Worm (Caenorhabditis elegans): ENCODE data around the gene R02F2.4.

Gene R02F2.4

DNA sequence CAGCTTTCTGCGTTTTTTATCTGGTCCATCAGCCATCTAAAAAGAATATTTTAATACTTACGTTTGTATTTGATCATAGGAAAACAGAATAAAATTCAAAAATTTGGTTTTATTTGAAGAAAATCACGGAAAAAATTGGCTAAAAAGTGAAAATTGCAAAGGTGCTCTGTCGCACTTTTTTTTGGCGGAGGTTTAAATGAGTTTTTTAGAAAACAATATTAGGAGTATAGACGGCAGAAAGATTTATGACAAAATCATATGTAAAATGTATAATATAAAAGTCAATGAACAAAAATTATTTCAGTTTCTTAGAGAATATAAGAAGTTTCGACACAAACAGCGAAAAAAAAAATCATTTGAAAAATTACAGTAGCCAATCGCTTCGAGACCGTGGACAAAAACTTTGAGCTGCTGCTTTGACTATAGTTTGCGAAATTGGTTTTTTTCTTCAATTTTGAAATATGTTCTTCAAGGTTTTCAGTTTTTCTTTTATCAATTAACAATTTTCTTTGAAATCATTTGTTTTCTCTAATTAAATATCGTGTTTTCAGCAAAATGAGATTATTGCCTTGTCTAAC, at the start of gene R02F2.4, which contains the start of gene R02F2.7:
R02F2.4 (plus strand) TSS at position 552 of the 578 bp plus-strand sequence.
R02F2.7 (minus strand) TSS at position 36 of the 578 bp plus-strand sequence.
- peak; percentile 25 for TF ChIP-seq C34F6.9 (tag; optimal IDR thresholded peaks at IDR 0.05)
- TF ChIP-seq gmeb-1 (tag; optimal IDR thresholded peaks at IDR 0.05), result peak; percentile 87
- TF ChIP-seq unc-55 (GFP tag; optimal IDR thresholded peaks at IDR 0.05), result peak; percentile 49
- no peak for TF ChIP-seq nhr-23 (tag; optimal IDR thresholded peaks at IDR 0.05)
- peak in 1 of 2 experiments; percentile 34 for TF ChIP-seq lsy-2 (tag; optimal IDR thresholded peaks at IDR 0.05)
- no peak for TF ChIP-seq egl-27 (tag; optimal IDR thresholded peaks at IDR 0.05)
- no peak for TF ChIP-seq mbf-1 (tag; optimal IDR thresholded peaks at IDR 0.05)

- no peak for TF ChIP-seq nhr-77 (tag; optimal IDR thresholded peaks at IDR 0.05)
- no peak for TF ChIP-seq blmp-1 (tag; optimal IDR thresholded peaks at IDR 0.05; ENCODE audit: insufficient read depth)
- TF ChIP-seq mab-5 (tag; optimal IDR thresholded peaks at IDR 0.05), result no peak
- no peak for TF ChIP-seq lin-11 (tag; optimal IDR thresholded peaks at IDR 0.05)
- no peak for TF ChIP-seq ztf-11 (tag; optimal IDR thresholded peaks at IDR 0.05)
- TF ChIP-seq ceh-16 (tag; optimal IDR thresholded peaks at IDR 0.05), result no peak
- TF ChIP-seq Y55F3AM.14 (GFP tag; optimal IDR thresholded peaks at IDR 0.05), result no peak
- TF ChIP-seq elt-1 (tag; optimal IDR thresholded peaks at IDR 0.05), result no peak
- no peak for TF ChIP-seq lsy-2 (tag; optimal IDR thresholded peaks at IDR 0.05)
- TF ChIP-seq elt-3 (tag; optimal IDR thresholded peaks at IDR 0.05), result no peak
- no peak for TF ChIP-seq unc-62 (GFP tag; optimal IDR thresholded peaks at IDR 0.05)
- no peak for TF ChIP-seq unc-55 (GFP tag; optimal IDR thresholded peaks at IDR 0.05)
- TF ChIP-seq mdl-1 (tag; optimal IDR thresholded peaks at IDR 0.05), result no peak
- TF ChIP-seq ztf-4 (tag; optimal IDR thresholded peaks at IDR 0.05), result no peak
- no peak for TF ChIP-seq ceh-82 (tag; optimal IDR thresholded peaks at IDR 0.05)
- no peak for TF ChIP-seq zag-1 (tag; optimal IDR thresholded peaks at IDR 0.05)
- no peak for TF ChIP-seq snpc-4 (tag; optimal IDR thresholded peaks at IDR 0.05)
Measured at ce11 chrIII:5436306-5436705, 47.8 kb upstream of the R02F2.4 start.

- TF ChIP-seq nhr-23 (tag; optimal IDR thresholded peaks at IDR 0.05) (no peak), dmd-4 (tag; optimal IDR thresholded peaks at IDR 0.05) (no peak), fos-1 (tag; optimal IDR thresholded peaks at IDR 0.05) (peak; percentile 35)
Measured at ce11 chrIII:5438064-5438463, 46.0 kb upstream of the R02F2.4 start.

DNA sequence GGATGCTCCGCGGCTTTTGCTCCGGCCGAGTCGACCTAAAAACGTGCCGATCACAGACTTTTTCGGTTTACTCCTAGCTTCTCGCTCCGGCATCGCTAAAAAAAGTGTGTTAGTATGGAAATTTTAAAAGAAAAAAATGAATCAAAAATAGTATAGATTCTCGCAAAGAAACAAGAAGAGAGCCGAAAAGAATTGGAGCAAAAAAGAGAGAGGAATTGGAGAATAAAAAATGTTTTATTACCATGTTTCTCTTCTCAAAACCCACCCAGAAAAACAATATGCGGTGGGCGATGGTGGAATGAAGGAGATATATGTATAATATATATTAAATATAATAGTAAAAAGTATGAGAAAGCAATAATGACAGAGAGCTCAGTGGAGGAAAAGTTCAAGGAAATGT, 43.5 kb upstream of the R02F2.4 start, which contains the start of gene W03A5.6:
W03A5.6 (minus strand) TSS at position 101 of the 400 bp plus-strand sequence.
- no peak for TF ChIP-seq ztf-4 (tag; optimal IDR thresholded peaks at IDR 0.05)
- TF ChIP-seq ama-1 (optimal IDR thresholded peaks at IDR 0.05), result no peak
- TF ChIP-seq nhr-25 (tag; optimal IDR thresholded peaks at IDR 0.05), result no peak
- no peak for TF ChIP-seq gmeb-1 (tag; optimal IDR thresholded peaks at IDR 0.05)
- TF ChIP-seq unc-55 (GFP tag; optimal IDR thresholded peaks at IDR 0.05), result no peak
- TF ChIP-seq fos-1 (tag; optimal IDR thresholded peaks at IDR 0.05), result no peak
- TF ChIP-seq alr-1 (tag; optimal IDR thresholded peaks at IDR 0.05), result no peak
- no peak for TF ChIP-seq Y55F3AM.14 (GFP tag; optimal IDR thresholded peaks at IDR 0.05)
- TF ChIP-seq snpc-4 (tag; optimal IDR thresholded peaks at IDR 0.05), result no peak
- no peak for TF ChIP-seq mdl-1 (tag; optimal IDR thresholded peaks at IDR 0.05)
- TF ChIP-seq nhr-237 (tag; optimal IDR thresholded peaks at IDR 0.05), result no peak
- no peak for TF ChIP-seq nhr-23 (tag; optimal IDR thresholded peaks at IDR 0.05)
- TF ChIP-seq nhr-77 (tag; optimal IDR thresholded peaks at IDR 0.05), result no peak
- TF ChIP-seq ztf-11 (tag; optimal IDR thresholded peaks at IDR 0.05), result no peak
- no peak for TF ChIP-seq lin-13 (GFP tag; optimal IDR thresholded peaks at IDR 0.05)
- TF ChIP-seq C34F6.9 (tag; optimal IDR thresholded peaks at IDR 0.05), result no peak
- TF ChIP-seq peb-1 (tag; optimal IDR thresholded peaks at IDR 0.05), result no peak
- TF ChIP-seq sma-9 (GFP tag; optimal IDR thresholded peaks at IDR 0.05), result no peak
- TF ChIP-seq sma-9 (tag; optimal IDR thresholded peaks at IDR 0.05), result no peak

DNA sequence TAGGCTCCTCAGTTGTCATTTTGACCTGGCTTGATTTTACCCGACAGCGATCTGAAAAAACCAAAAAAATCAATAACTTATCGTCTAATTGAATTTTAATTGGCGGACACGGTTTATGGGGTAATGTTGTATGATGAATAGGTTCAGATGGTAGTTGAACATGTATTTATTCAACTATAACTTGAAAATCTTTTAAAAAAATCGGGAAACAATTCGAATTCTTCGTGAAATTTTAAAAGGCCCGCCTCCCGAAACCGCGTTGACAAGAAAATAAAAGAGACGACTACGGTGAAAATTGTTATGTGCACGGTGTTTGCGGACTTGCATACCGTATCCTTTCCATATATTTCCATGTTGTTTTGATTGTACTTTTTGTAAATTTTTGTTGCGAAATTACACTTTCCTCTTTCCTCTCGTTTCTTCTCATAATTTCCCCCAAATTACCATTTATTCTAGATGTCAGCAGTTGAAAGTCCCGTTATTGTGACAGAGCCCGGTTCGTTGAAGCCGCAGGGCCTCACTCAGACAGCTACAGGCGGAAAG, 41.3 kb upstream of the R02F2.4 start, which contains the start of the genes T24G10.2 and disl-2:
T24G10.2 (minus strand) TSS at position 51 of the 543 bp plus-strand sequence.
disl-2 (plus strand) TSS at position 457 of the 543 bp plus-strand sequence.
- TF ChIP-seq sem-4 (tag; optimal IDR thresholded peaks at IDR 0.05) (no peak), lin-11 (tag; optimal IDR thresholded peaks at IDR 0.05) (no peak), sma-3 (GFP tag; optimal IDR thresholded peaks at IDR 0.05) (no peak), C34F6.9 (tag; optimal IDR thresholded peaks at IDR 0.05) (peak; percentile 80), blmp-1 (tag; optimal IDR thresholded peaks at IDR 0.05; ENCODE audit: insufficient read depth) (no peak), gmeb-1 (tag; optimal IDR thresholded peaks at IDR 0.05) (no peak), nhr-11 (tag; optimal IDR thresholded peaks at IDR 0.05) (no peak), mbf-1 (tag; optimal IDR thresholded peaks at IDR 0.05) (no peak), crh-2 (tag; optimal IDR thresholded peaks at IDR 0.05) (peak; percentile 41), nhr-10 (tag; optimal IDR thresholded peaks at IDR 0.05) (no peak), ztf-4 (tag; optimal IDR thresholded peaks at IDR 0.05) (no peak), mab-5 (tag; optimal IDR thresholded peaks at IDR 0.05) (no peak), nhr-25 (tag; optimal IDR thresholded peaks at IDR 0.05) (no peak), unc-62 (GFP tag; optimal IDR thresholded peaks at IDR 0.05) (no peak), nhr-6 (tag; optimal IDR thresholded peaks at IDR 0.05) (no peak), lin-13 (GFP tag; optimal IDR thresholded peaks at IDR 0.05) (peak; percentile 44), nhr-77 (tag; optimal IDR thresholded peaks at IDR 0.05) (no peak), unc-39 (tag; optimal IDR thresholded peaks at IDR 0.05) (no peak), nhr-129 (tag; optimal IDR thresholded peaks at IDR 0.05) (peak; percentile 66), ama-1 (optimal IDR thresholded peaks at IDR 0.05) (no peak), lsy-2 (tag; optimal IDR thresholded peaks at IDR 0.05) (peak; percentile 94 to 99), mdl-1 (tag; optimal IDR thresholded peaks at IDR 0.05) (no peak), nhr-21 (tag; optimal IDR thresholded peaks at IDR 0.05) (no peak), egl-27 (tag; optimal IDR thresholded peaks at IDR 0.05) (no peak), dmd-4 (tag; optimal IDR thresholded peaks at IDR 0.05) (no peak), nhr-12 (tag; optimal IDR thresholded peaks at IDR 0.05) (no peak), Y55F3AM.14 (GFP tag; optimal IDR thresholded peaks at IDR 0.05) (no peak)
